Fruit fly (Drosophila melanogaster) whole organism, adult: ENCODE results near the gene CG31321.

Source experiments
- CG11617 ChIP-seq: fragments of 200-800 bp; sonication (Bioruptor generic); optimal IDR thresholded peaks from 2 replicates; lab custom pipeline; 2017; ENCODE audit warnings: mild to moderate bottlenecking, missing biosample characterization, missing genetic modification reagents, missing genetic modification characterization
- CG12768 ChIP-seq: fragments of 200-800 bp; sonication (Bioruptor generic); optimal IDR thresholded peaks from 2 replicates; lab custom pipeline; 2017; ENCODE audit warnings: missing biosample characterization, missing genetic modification characterization, mild to moderate bottlenecking, moderate library complexity, missing genetic modification reagents
- CG14711 ChIP-seq: fragments of 200-800 bp; sonication (Bioruptor generic); optimal IDR thresholded peaks from 2 replicates; lab custom pipeline; 2018; ENCODE audit warnings: missing biosample characterization, mild to moderate bottlenecking, missing genetic modification characterization, moderate library complexity
- CG1620 ChIP-seq: fragments of 200-800 bp; sonication (Bioruptor generic); optimal IDR thresholded peaks from 2 replicates; lab custom pipeline; 2016; ENCODE audit warnings: missing biosample characterization, missing genetic modification characterization
- CG33017 ChIP-seq: fragments of 200-800 bp; sonication (Bioruptor generic); optimal IDR thresholded peaks from 2 replicates; lab custom pipeline; 2018; ENCODE audit warnings: missing biosample characterization, mild to moderate bottlenecking, missing genetic modification characterization, moderate library complexity
- CG5204 ChIP-seq: fragments of 200-800 bp; sonication (Bioruptor generic); optimal IDR thresholded peaks from 2 replicates; lab custom pipeline; 2016; ENCODE audit warnings: missing biosample characterization, missing genetic modification characterization
- CG7045 ChIP-seq: fragments of 200-800 bp; sonication (Bioruptor generic); optimal IDR thresholded peaks from 2 replicates; lab custom pipeline; 2017; ENCODE audit warnings: missing biosample characterization, mild to moderate bottlenecking, missing genetic modification characterization
- CG7101 ChIP-seq: fragments of 200-800 bp; sonication (Bioruptor generic); optimal IDR thresholded peaks from 2 replicates; lab custom pipeline; 2018; ENCODE audit warnings: missing biosample characterization, mild to moderate bottlenecking, missing genetic modification characterization, moderate library complexity
- Clk ChIP-seq: fragments of 200-800 bp; sonication (Bioruptor generic); optimal IDR thresholded peaks from 2 replicates; lab custom pipeline; 2017; ENCODE audit warnings: missing biosample characterization, missing genetic modification characterization
- Crg-1 ChIP-seq: fragments of 200-800 bp; sonication (Bioruptor generic); optimal IDR thresholded peaks from 2 replicates; lab custom pipeline; 2016; ENCODE audit warnings: missing biosample characterization, missing genetic modification characterization
- Hr96 ChIP-seq: fragments of 200-800 bp; sonication (Bioruptor generic); optimal IDR thresholded peaks from 2 replicates; lab custom pipeline; 2016; ENCODE audit warnings: missing biosample characterization, missing genetic modification characterization
- Mnt ChIP-seq: fragments of 200-800 bp; sonication (Bioruptor generic); optimal IDR thresholded peaks from 2 replicates; lab custom pipeline; 2016; ENCODE audit warnings: missing biosample characterization, mild to moderate bottlenecking, missing genetic modification characterization
- bab1 ChIP-seq: fragments of 200-800 bp; sonication (Bioruptor generic); optimal IDR thresholded peaks from 3 replicates; lab custom pipeline; 2019; ENCODE audit warnings: missing biosample characterization, mild to moderate bottlenecking, missing genetic modification characterization, moderate library complexity
- cic ChIP-seq: fragments of 200-800 bp; sonication (Bioruptor generic); optimal IDR thresholded peaks from 2 replicates; lab custom pipeline; 2017; ENCODE audit warnings: missing biosample characterization, mild to moderate bottlenecking, missing genetic modification characterization, moderate library complexity
- cnc ChIP-seq, 2 experiments: fragments of >200 bp; optimal IDR thresholded peaks; 2 replicates each; lab custom pipeline; 2017
- kay ChIP-seq: fragments of 200-800 bp; sonication (Bioruptor generic); peaks from one replicate; lab custom pipeline; 2016; ENCODE audit warnings: missing biosample characterization, missing genetic modification characterization, borderline replicate concordance
- ovo ChIP-seq: fragments of 200-800 bp; sonication (Bioruptor generic); optimal IDR thresholded peaks from 2 replicates; lab custom pipeline; 2016; ENCODE audit warnings: missing biosample characterization, missing genetic modification characterization
- pad ChIP-seq: fragments of 200-800 bp; sonication (Bioruptor generic); optimal IDR thresholded peaks from 3 replicates; lab custom pipeline; 2017; ENCODE audit warnings: missing biosample characterization, missing genetic modification characterization, mild to moderate bottlenecking, moderate library complexity, missing genetic modification reagents
- tj ChIP-seq: fragments of 200-800 bp; sonication (Bioruptor generic); optimal IDR thresholded peaks from 3 replicates; lab custom pipeline; 2017; ENCODE audit warnings: missing biosample characterization, mild to moderate bottlenecking, missing genetic modification characterization, moderate library complexity
- toe ChIP-seq: fragments of 200-800 bp; sonication (Bioruptor generic); optimal IDR thresholded peaks from 2 replicates; lab custom pipeline; 2016; ENCODE audit warnings: missing biosample characterization, missing genetic modification characterization

CG31321 gene

dm6 chr3R:14356619-14357018, 46.5 kb downstream of the CG31321 start:
- TF ChIP-seq Clk (GFP tag; lab: Kevin White, UChicago): no peak

- TF ChIP-seq kay (GFP tag; lab: Kevin White, UChicago) (no peak), CG14711 (tag; lab: Kevin White, UChicago) (no peak), CG5204 (GFP tag; lab: Kevin White, UChicago) (no peak), CG7045 (no peak), bab1 (GFP tag; lab: Kevin White, UChicago) (peak; percentile 27), cic (GFP tag; lab: Kevin White, UChicago) (no peak), CG7101 (peak; percentile 7), Clk (GFP tag; lab: Kevin White, UChicago) (no peak)
Observed at dm6 chr3R:14357405-14357804, 47.2 kb downstream of the CG31321 start.

- TF ChIP-seq cic (GFP tag; lab: Kevin White, UChicago): peak; percentile 63
- no peak for TF ChIP-seq CG14711 (tag; lab: Kevin White, UChicago)
- peak; percentile 20 for TF ChIP-seq CG33017 (tag; lab: Kevin White, UChicago)
- peak; percentile 53 for TF ChIP-seq CG11617 (GFP tag; lab: Kevin White, UChicago)
- peak; percentile 33 for TF ChIP-seq ovo (GFP tag; lab: Kevin White, UChicago)
- TF ChIP-seq cnc (optimal IDR thresholded peaks at IDR 0.05; lab: Kevin White, UChicago): no peak
- TF ChIP-seq CG7045: peak; percentile 55
- peak; percentile 10 for TF ChIP-seq tj (GFP tag; lab: Kevin White, UChicago)
- peak; percentile 42 for TF ChIP-seq CG5204 (GFP tag; lab: Kevin White, UChicago)
- TF ChIP-seq Hr96 (GFP tag; lab: Kevin White, UChicago): peak; percentile 14
- TF ChIP-seq toe (GFP tag; lab: Kevin White, UChicago): peak; percentile 53
- TF ChIP-seq CG1620 (GFP tag; lab: Kevin White, UChicago): no peak
- peak; percentile 43 for TF ChIP-seq CG7101
- TF ChIP-seq bab1 (GFP tag; lab: Kevin White, UChicago): peak; percentile 4
- peak; percentile 83 for TF ChIP-seq kay (GFP tag; lab: Kevin White, UChicago)
- peak; percentile 75 for TF ChIP-seq Mnt (GFP tag; lab: Kevin White, UChicago)
- TF ChIP-seq Clk (GFP tag; lab: Kevin White, UChicago): no peak
- TF ChIP-seq CG12768: peak; percentile 56
- TF ChIP-seq Crg-1 (GFP tag; lab: Kevin White, UChicago): peak; percentile 78
- TF ChIP-seq pad (GFP tag; lab: Kevin White, UChicago): peak; percentile 45
Observed at dm6 chr3R:14361741-14362232, 51.6 kb downstream of the CG31321 start, which contains the start of gene Dnaaf5. Gene Dnaaf5 (minus strand): TSS chr3R:14361786.

dm6 chr3R:14363172-14363571, 53.0 kb downstream of the CG31321 start:
- TF ChIP-seq CG5204 (GFP tag; lab: Kevin White, UChicago) (no peak), tj (GFP tag; lab: Kevin White, UChicago) (peak; percentile 57)
